Fruit fly (Drosophila melanogaster) whole organism, adult: ENCODE measurements around the gene CG3984.

Experiments
- CG12768 ChIP-seq: fragments of 200-800 bp; sonication (Bioruptor generic); optimal IDR thresholded peaks from 2 replicates; lab custom pipeline; 2017; ENCODE audit warnings: missing biosample characterization, missing genetic modification characterization, mild to moderate bottlenecking, moderate library complexity, missing genetic modification reagents
- CG33017 ChIP-seq: fragments of 200-800 bp; sonication (Bioruptor generic); optimal IDR thresholded peaks from 2 replicates; lab custom pipeline; 2018; ENCODE audit warnings: missing biosample characterization, mild to moderate bottlenecking, missing genetic modification characterization, moderate library complexity
- CG7101 ChIP-seq: fragments of 200-800 bp; sonication (Bioruptor generic); optimal IDR thresholded peaks from 2 replicates; lab custom pipeline; 2018; ENCODE audit warnings: missing biosample characterization, mild to moderate bottlenecking, missing genetic modification characterization, moderate library complexity
- Mnt ChIP-seq: fragments of 200-800 bp; sonication (Bioruptor generic); optimal IDR thresholded peaks from 2 replicates; lab custom pipeline; 2016; ENCODE audit warnings: missing biosample characterization, mild to moderate bottlenecking, missing genetic modification characterization
- cic ChIP-seq: fragments of 200-800 bp; sonication (Bioruptor generic); optimal IDR thresholded peaks from 2 replicates; lab custom pipeline; 2017; ENCODE audit warnings: missing biosample characterization, mild to moderate bottlenecking, missing genetic modification characterization, moderate library complexity
- kay ChIP-seq: fragments of 200-800 bp; sonication (Bioruptor generic); peaks from one replicate; lab custom pipeline; 2016; ENCODE audit warnings: missing biosample characterization, missing genetic modification characterization, borderline replicate concordance
- ovo ChIP-seq: fragments of 200-800 bp; sonication (Bioruptor generic); optimal IDR thresholded peaks from 2 replicates; lab custom pipeline; 2016; ENCODE audit warnings: missing biosample characterization, missing genetic modification characterization

CG3984 gene

dm6 chr3R:15181467-15181866 is 44.5 kb downstream of the CG3984 start, which contains the start of gene Mf:
Mf (minus strand) TSS chr3R:15181510.
- TF ChIP-seq CG12768 (GFP tag; lab: Kevin White, UChicago) (no peak), Mnt (GFP tag; lab: Kevin White, UChicago) (no peak), kay (peak; percentile 91), ovo (GFP tag; lab: Kevin White, UChicago) (no peak), CG7101 (tag; lab: Kevin White, UChicago) (peak; percentile 3), cic (GFP tag; lab: Kevin White, UChicago) (no peak), CG33017 (no peak)
